Worm (Caenorhabditis elegans) whole organism, L2 larva: ENCODE measurements around the gene faxc-1.

ENCODE experiments used
- C34F6.9 ChIP-seq: fragments of 150-350 bp; optimal IDR thresholded peaks from 2 replicates; lab custom pipeline; 2014; ENCODE audit warnings: missing biosample characterization, missing genetic modification characterization
- fos-1 ChIP-seq: fragments of 150-350 bp; optimal IDR thresholded peaks from 2 replicates; lab custom pipeline; 2014; ENCODE audit warnings: missing biosample characterization, missing genetic modification characterization
- mbf-1 ChIP-seq: sonication (generic microtip); optimal IDR thresholded peaks from 2 replicates; lab custom pipeline; 2017; ENCODE audit warnings: missing biosample characterization, missing genetic modification characterization
- nhr-11 ChIP-seq: fragments of 150-350 bp; optimal IDR thresholded peaks from 2 replicates; lab custom pipeline; 2014; ENCODE audit warnings: missing biosample characterization, missing genetic modification characterization
- nhr-12 ChIP-seq: fragments of 150-350 bp; optimal IDR thresholded peaks from 2 replicates; lab custom pipeline; 2014; ENCODE audit warnings: missing biosample characterization, missing genetic modification characterization
- nhr-237 ChIP-seq: fragments of 150-350 bp; optimal IDR thresholded peaks from 2 replicates; lab custom pipeline; 2014; ENCODE audit warnings: missing biosample characterization, missing genetic modification characterization
- unc-39 ChIP-seq: fragments of 150-350 bp; optimal IDR thresholded peaks from 2 replicates; lab custom pipeline; 2014; ENCODE audit warnings: missing biosample characterization, missing genetic modification characterization
- unc-62 ChIP-seq: fragments of 150-350 bp; optimal IDR thresholded peaks from 2 replicates; lab custom pipeline; 2014; ENCODE audit warnings: missing biosample characterization, missing genetic modification reagents, missing genetic modification characterization

ce11 chrII:12302354-12302753 is 38.4 kb downstream of the faxc-1 start, which contains the start of gene C50E10.1:
- TF ChIP-seq mbf-1 (no peak), C34F6.9 (tag; lab: Kevin White, UChicago) (no peak), fos-1 (no peak), nhr-12 (tag; lab: Kevin White, UChicago) (no peak), nhr-237 (no peak), unc-62 (no peak), unc-39 (tag; lab: Kevin White, UChicago) (no peak), nhr-11 (tag; lab: Kevin White, UChicago) (no peak)
